Fruit fly (Drosophila melanogaster) S2 (cell line): ENCODE measurements around the gene CG13623.
A peak's percentile ranks its signal among the peaks of the same experiment; 100 is the strongest.

ENCODE experiments used
- CG8478 ChIP-seq: fragments of >200 bp; optimal IDR thresholded peaks from 2 replicates; lab custom pipeline; 2018
- CTCF ChIP-seq, 2 experiments: fragments of >200 bp; optimal IDR thresholded peaks; 2 replicates each; lab custom pipeline; 2018

- TF ChIP-seq CG8478 (lab: Kevin White, UChicago) (no peak), CTCF (optimal IDR thresholded peaks at IDR 0.05; lab: Kevin White, UChicago) (peak; percentile 90 to 98)
Measured at dm6 chr3R:24557020-24557465, 26.7 kb upstream of the CG13623 start.
